Worm (Caenorhabditis elegans) whole organism, L4 larva: ENCODE results near the gene dsl-2.

Source experiments
- D1046.2 ChIP-seq: fragments of 200-800 bp; sonication (Bioruptor generic); IDR thresholded peaks from 2 replicates; pipeline ENCODE4 v1.3.6; 2022; ENCODE audit warnings: missing genetic modification characterization, missing compliant biosample characterization
- F44E2.7 ChIP-seq: fragments of 200-800 bp; sonication (Bioruptor generic); IDR thresholded peaks from 2 replicates; pipeline ENCODE4 v2.1.2; 2022; ENCODE audit warnings: missing genetic modification characterization, missing compliant biosample characterization
- F49E8.2 ChIP-seq: sonication (generic microtip); optimal IDR thresholded peaks from 2 replicates; lab custom pipeline; 2016; ENCODE audit warnings: missing compliant biosample characterization, mild to moderate bottlenecking, missing genetic modification characterization, borderline replicate concordance
- Y5F2A.4 ChIP-seq: fragments of 200-800 bp; sonication (Bioruptor generic); optimal IDR thresholded peaks from 2 replicates; lab custom pipeline; 2018; ENCODE audit warnings: mild to moderate bottlenecking, missing genetic modification characterization, missing compliant biosample characterization
- aha-1 ChIP-seq: fragments of 150-350 bp; peaks from one replicate; lab custom pipeline; 2014; ENCODE audit warnings: missing biosample characterization, missing genetic modification characterization
- ama-1 ChIP-seq: fragments of 150-350 bp; optimal IDR thresholded peaks from 2 replicates; lab custom pipeline; 2014; ENCODE audit warnings: inconsistent platforms, mixed read lengths
- ceh-28 ChIP-seq: fragments of 150-350 bp; optimal IDR thresholded peaks from 2 replicates; lab custom pipeline; 2014; ENCODE audit warnings: missing biosample characterization, missing genetic modification reagents, missing genetic modification characterization
- ceh-32 ChIP-seq: sonication (generic microtip); optimal IDR thresholded peaks from 2 replicates; lab custom pipeline; 2016; ENCODE audit warnings: mild to moderate bottlenecking, missing genetic modification characterization, missing compliant biosample characterization; ENCODE audit not compliant: poor library complexity
- daf-16 ChIP-seq, 3 experiments: sonication (generic microtip); optimal IDR thresholded peaks; 2 replicates each; lab custom pipeline; 2016 to 2017; ENCODE audit warnings: missing genetic modification characterization in 3 of 3, missing genetic modification reagents in 3 of 3, mild to moderate bottlenecking in 2 of 3, missing compliant biosample characterization in 2 of 3, missing biosample characterization in 1 of 3, moderate library complexity in 1 of 3
- daf-19 ChIP-seq: fragments of 200-800 bp; sonication (Bioruptor generic); conservative IDR thresholded peaks from 2 replicates; pipeline ENCODE4 v1.3.6; 2022; ENCODE audit warnings: missing genetic modification characterization, missing compliant biosample characterization
- dmd-6 ChIP-seq: fragments of 200-800 bp; sonication (Bioruptor generic); IDR thresholded peaks from 2 replicates; pipeline ENCODE4 v1.3.6; 2022; ENCODE audit warnings: missing genetic modification reagents, missing genetic modification characterization, missing compliant biosample characterization
- dmd-9 ChIP-seq: fragments of 200-800 bp; sonication (Bioruptor generic); IDR thresholded peaks from 2 replicates; pipeline ENCODE4 v1.3.6; 2022; ENCODE audit warnings: missing genetic modification reagents, missing genetic modification characterization, missing compliant biosample characterization
- dpl-1 ChIP-seq: fragments of 150-350 bp; optimal IDR thresholded peaks from 2 replicates; lab custom pipeline; 2014; ENCODE audit warnings: missing biosample characterization, missing genetic modification reagents, missing genetic modification characterization
- dve-1 ChIP-seq: sonication (generic microtip); optimal IDR thresholded peaks from 2 replicates; lab custom pipeline; 2017; ENCODE audit warnings: antibody characterized with exemption, mild to moderate bottlenecking, missing genetic modification characterization, missing compliant biosample characterization; ENCODE audit not compliant: insufficient read depth
- egl-27 ChIP-seq: sonication (generic microtip); optimal IDR thresholded peaks from 3 replicates; lab custom pipeline; 2017; ENCODE audit warnings: missing biosample characterization, missing genetic modification reagents, missing genetic modification characterization
- hif-1 ChIP-seq, 2 experiments: sonication (generic microtip); optimal IDR thresholded peaks; 2 replicates each; lab custom pipeline; 2016 to 2017; ENCODE audit warnings: missing compliant biosample characterization in 2 of 2, missing genetic modification characterization in 2 of 2, missing genetic modification reagents in 2 of 2, missing genotype in 2 of 2, mild to moderate bottlenecking in 1 of 2
- hlh-11 ChIP-seq: fragments of 200-800 bp; sonication (Bioruptor generic); optimal IDR thresholded peaks from 2 replicates; lab custom pipeline; 2018; ENCODE audit warnings: mild to moderate bottlenecking, missing genetic modification characterization, missing compliant biosample characterization
- hlh-30 ChIP-seq: sonication (generic microtip); optimal IDR thresholded peaks from 2 replicates; lab custom pipeline; 2017; ENCODE audit warnings: antibody characterized with exemption, mild to moderate bottlenecking, missing genetic modification characterization, missing compliant biosample characterization; ENCODE audit not compliant: insufficient read depth
- hmg-1.1 ChIP-seq: fragments of 200-800 bp; sonication (Bioruptor generic); IDR thresholded peaks from 2 replicates; pipeline ENCODE4 v1.3.6; 2022; ENCODE audit warnings: missing genetic modification reagents, missing genetic modification characterization, missing compliant biosample characterization
- jun-1 ChIP-seq: fragments of 150-350 bp; optimal IDR thresholded peaks from 2 replicates; lab custom pipeline; 2014; ENCODE audit warnings: missing biosample characterization, missing genetic modification reagents, missing genetic modification characterization
- lin-13 ChIP-seq: fragments of 150-350 bp; optimal IDR thresholded peaks from 2 replicates; lab custom pipeline; 2014; ENCODE audit warnings: missing biosample characterization, missing genetic modification reagents, missing genetic modification characterization
- lin-39 ChIP-seq: fragments of 150-350 bp; optimal IDR thresholded peaks from 2 replicates; lab custom pipeline; 2014; ENCODE audit warnings: missing biosample characterization, missing genetic modification reagents, missing genetic modification characterization
- mdl-1 ChIP-seq, 2 experiments: fragments of 150-350 bp in 1 of 2; sonication (generic microtip) in 1 of 2; optimal IDR thresholded peaks; 2 replicates each; lab custom pipeline; 2014 to 2017; ENCODE audit warnings: missing biosample characterization in 2 of 2, missing genetic modification characterization in 2 of 2
- mes-2 ChIP-seq: sonication (generic microtip); optimal IDR thresholded peaks from 2 replicates; lab custom pipeline; 2016; ENCODE audit warnings: missing genotype, mild to moderate bottlenecking, missing genetic modification characterization, missing compliant biosample characterization; ENCODE audit not compliant: poor library complexity, severe bottlenecking
- mxl-2 ChIP-seq: fragments of 200-800 bp; sonication (Bioruptor generic); conservative IDR thresholded peaks from 2 replicates; pipeline ENCODE4 v1.3.6; 2022; ENCODE audit warnings: missing genetic modification reagents, missing genetic modification characterization, missing compliant biosample characterization
- mxl-3 ChIP-seq: fragments of 200-800 bp; sonication (Bioruptor generic); optimal IDR thresholded peaks from 2 replicates; lab custom pipeline; 2018; ENCODE audit warnings: mild to moderate bottlenecking, missing genetic modification characterization, missing compliant biosample characterization
- nhr-102 ChIP-seq: sonication (generic microtip); optimal IDR thresholded peaks from 2 replicates; lab custom pipeline; 2016; ENCODE audit warnings: mild to moderate bottlenecking, missing genetic modification characterization, moderate library complexity, missing compliant biosample characterization
- nhr-237 ChIP-seq: sonication (generic microtip); optimal IDR thresholded peaks from 2 replicates; lab custom pipeline; 2017; ENCODE audit warnings: missing biosample characterization, missing genetic modification characterization
- nhr-28 ChIP-seq: fragments of 150-350 bp; optimal IDR thresholded peaks from 2 replicates; lab custom pipeline; 2014; ENCODE audit warnings: missing biosample characterization, missing genetic modification characterization
- nhr-42 ChIP-seq: fragments of 200-800 bp; sonication (Bioruptor generic); IDR thresholded peaks from 2 replicates; pipeline ENCODE4 v1.3.6; 2022; ENCODE audit warnings: missing genetic modification characterization, missing compliant biosample characterization
- nhr-48 ChIP-seq: sonication (generic microtip); optimal IDR thresholded peaks from 2 replicates; lab custom pipeline; 2016; ENCODE audit warnings: mild to moderate bottlenecking, missing genetic modification characterization, missing compliant biosample characterization
- nhr-6 ChIP-seq: fragments of 150-350 bp; optimal IDR thresholded peaks from 2 replicates; lab custom pipeline; 2014; ENCODE audit warnings: missing biosample characterization, missing genetic modification characterization
- skn-1 ChIP-seq: fragments of 150-350 bp; optimal IDR thresholded peaks from 2 replicates; lab custom pipeline; 2014; ENCODE audit warnings: missing biosample characterization, missing genetic modification characterization
- snpc-1.2 ChIP-seq: fragments of 200-800 bp; sonication (Bioruptor generic); IDR thresholded peaks from 2 replicates; pipeline ENCODE4 v1.3.6; 2022; ENCODE audit warnings: missing genetic modification reagents, missing genetic modification characterization, missing compliant biosample characterization
- spr-1 ChIP-seq: sonication (generic microtip); optimal IDR thresholded peaks from 2 replicates; lab custom pipeline; 2016; ENCODE audit warnings: mild to moderate bottlenecking, missing genetic modification characterization, missing compliant biosample characterization
- tag-97 ChIP-seq: fragments of 200-800 bp; sonication (Bioruptor generic); IDR thresholded peaks from 2 replicates; pipeline ENCODE4 v1.3.6; 2022; ENCODE audit warnings: missing genetic modification characterization, missing compliant biosample characterization
- unc-62 ChIP-seq, 3 experiments: fragments of 150-350 bp in 1 of 3; sonication (generic microtip); optimal IDR thresholded peaks in 2 of 3; peaks in 1 of 3; 1 replicate in 1 of 3; 2 replicates in 2 of 3; lab custom pipeline; 2014 to 2017; ENCODE audit warnings: missing biosample characterization in 3 of 3, missing genetic modification characterization in 3 of 3, missing genetic modification reagents in 3 of 3, missing genotype in 1 of 3
- vab-7 ChIP-seq: fragments of 200-800 bp; sonication (Bioruptor generic); IDR thresholded peaks from 2 replicates; pipeline ENCODE4 v1.3.6; 2022; ENCODE audit warnings: missing genetic modification reagents, missing genetic modification characterization, missing compliant biosample characterization
- zip-2 ChIP-seq: fragments of 150-350 bp; optimal IDR thresholded peaks from 2 replicates; lab custom pipeline; 2014; ENCODE audit warnings: missing biosample characterization, missing genetic modification characterization
- ztf-11 ChIP-seq: fragments of 150-350 bp; optimal IDR thresholded peaks from 2 replicates; lab custom pipeline; 2014; ENCODE audit warnings: missing biosample characterization, missing genetic modification characterization

Gene dsl-2

DNA sequence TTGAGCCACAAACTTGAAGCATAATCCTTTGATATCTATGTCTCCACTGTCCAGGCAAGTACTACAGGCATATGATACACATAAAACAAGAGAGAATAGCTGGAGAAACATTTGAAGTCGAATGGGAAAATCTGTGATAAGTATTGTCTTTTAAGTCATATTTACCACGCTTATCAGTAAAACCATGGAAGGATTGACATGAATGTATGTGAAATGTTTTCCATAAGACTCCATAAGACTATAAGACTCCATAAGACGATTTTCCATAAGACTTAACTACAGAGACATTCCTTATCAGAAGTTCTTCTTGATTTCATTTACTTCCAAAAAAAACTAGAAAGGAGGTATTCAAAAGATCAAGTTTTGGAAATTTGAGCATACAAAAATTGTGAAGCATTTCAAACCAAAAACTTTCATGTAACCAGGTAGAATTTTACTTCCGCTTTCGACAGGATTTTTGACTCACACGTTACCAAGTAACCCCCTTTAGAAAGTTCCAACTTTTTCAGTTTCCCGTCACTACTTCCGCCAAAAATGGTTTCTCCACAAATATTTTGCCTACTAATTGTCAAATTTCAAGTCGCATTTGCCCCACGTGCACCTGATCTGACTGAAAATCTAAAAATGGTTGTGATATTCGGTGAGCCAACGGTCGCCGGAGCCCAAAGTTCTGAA is 42.1 kb upstream of the dsl-2 start, which contains the start of the genes clec-165 and F38A1.11 (continued):
- TF ChIP-seq nhr-28 (tag; lab: Kevin White, UChicago) (peak; percentile 27), dmd-6 (peak; percentile 51), snpc-1.2 (GFP tag; lab: Robert Waterston, UW) (no peak), ceh-32 (no peak), hlh-30 (tag; lab: Kevin White, UChicago) (no peak), ceh-28 (tag; lab: Kevin White, UChicago) (no peak), daf-19 (no peak), dmd-9 (GFP tag; lab: Robert Waterston, UW) (no peak), vab-7 (GFP tag; lab: Robert Waterston, UW) (no peak), D1046.2 (GFP tag; lab: Robert Waterston, UW) (no peak), nhr-102 (tag; lab: Kevin White, UChicago) (no peak), Y5F2A.4 (GFP tag; lab: Kevin White, UChicago) (no peak), jun-1 (no peak), aha-1 (peak; percentile 8), skn-1 (tag; lab: Kevin White, UChicago) (no peak), egl-27 (tag; lab: Kevin White, UChicago) (no peak)

DNA sequence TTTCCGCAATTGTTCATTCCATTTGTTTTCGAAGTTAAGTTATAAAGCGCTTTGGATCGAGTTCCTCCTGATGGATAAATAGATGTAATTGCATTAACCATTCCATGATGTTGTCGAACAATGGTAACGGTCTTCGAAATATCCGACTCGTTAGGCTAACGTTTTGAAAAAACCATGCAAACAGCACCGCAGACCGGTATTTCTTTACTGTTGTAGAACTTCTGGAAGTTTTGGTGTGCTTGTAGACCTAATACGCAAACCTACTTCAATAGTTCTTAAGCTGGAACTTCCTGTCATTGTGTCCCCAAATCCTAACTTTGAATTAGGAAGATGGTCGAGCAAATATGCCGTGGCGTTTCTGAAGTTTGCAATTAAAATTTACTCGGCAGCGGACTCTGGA is 40.5 kb upstream of the dsl-2 start, which contains the start of gene F38A1.9:
Gene F38A1.9 (minus strand): TSS at position 101 of the 400 bp plus-strand sequence.
- no peak for TF ChIP-seq jun-1
- no peak for TF ChIP-seq ama-1
- TF ChIP-seq F49E8.2 (tag; lab: Kevin White, UChicago), result no peak
- no peak for TF ChIP-seq zip-2
- TF ChIP-seq hif-1 (tag; optimal IDR thresholded peaks at IDR 0.05; lab: Kevin White, UChicago), result no peak
- TF ChIP-seq tag-97 (GFP tag; lab: Robert Waterston, UW), result no peak
- TF ChIP-seq lin-13, result no peak
- no peak for TF ChIP-seq nhr-42 (GFP tag; lab: Robert Waterston, UW)
- no peak for TF ChIP-seq mxl-2
- TF ChIP-seq lin-39 (tag; lab: Kevin White, UChicago), result no peak
- TF ChIP-seq F44E2.7 (GFP tag; lab: Robert Waterston, UW), result no peak
- no peak for TF ChIP-seq ztf-11 (tag; lab: Kevin White, UChicago)
- TF ChIP-seq nhr-237 (tag; lab: Kevin White, UChicago), result no peak
- TF ChIP-seq spr-1 (tag; lab: Kevin White, UChicago), result no peak
- no peak for TF ChIP-seq skn-1 (tag; lab: Kevin White, UChicago)

DNA sequence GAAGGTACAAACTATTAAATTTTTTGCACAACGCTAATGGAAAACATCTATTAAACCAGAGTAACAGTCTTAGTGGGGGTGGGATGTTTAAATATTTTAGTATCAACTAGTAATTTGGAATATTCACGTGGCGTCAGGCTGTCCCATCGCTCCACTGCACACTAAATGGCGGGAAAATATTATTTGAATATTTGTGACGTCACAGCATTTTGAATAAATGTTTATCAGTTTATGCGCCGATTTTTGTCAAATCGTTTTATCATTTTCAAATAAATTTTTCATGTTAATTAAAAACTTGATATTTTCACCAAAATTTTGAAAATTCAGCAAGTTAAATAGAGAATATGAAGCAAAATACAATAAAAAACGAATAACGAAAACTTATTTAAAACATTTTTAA is 38.5 kb upstream of the dsl-2 start, which contains the start of gene F38A1.15:
Gene F38A1.15 (minus strand): TSS at position 101 of the 400 bp plus-strand sequence.
- peak in 1 of 2 experiments; percentile 72 for TF ChIP-seq unc-62 (GFP tag; optimal IDR thresholded peaks at IDR 0.05 in 1 of 2; lab: Kevin White, UChicago)
- TF ChIP-seq unc-62 (tag; optimal IDR thresholded peaks at IDR 0.05; lab: Kevin White, UChicago), result no peak
- no peak for TF ChIP-seq nhr-48 (tag; lab: Kevin White, UChicago)

DNA sequence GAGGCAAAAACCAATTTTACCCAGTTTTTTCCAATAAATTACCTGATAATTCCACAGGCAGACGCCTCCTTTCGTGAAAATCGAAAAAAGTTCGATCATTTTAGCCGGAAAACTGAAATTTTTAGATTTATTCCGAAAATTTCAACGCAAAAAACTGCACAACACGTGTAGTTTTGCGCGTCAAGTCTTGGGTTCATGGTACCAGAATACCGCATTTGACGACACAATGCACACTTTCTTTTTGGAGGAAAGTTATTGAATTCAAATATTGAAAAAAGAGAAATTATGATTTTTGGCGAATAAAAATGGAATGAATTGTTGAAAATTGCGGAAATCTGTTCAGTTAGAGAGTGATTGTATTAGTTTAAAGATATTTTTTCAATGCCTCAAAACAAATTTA is 34.9 kb upstream of the dsl-2 start, which contains the start of gene F38A1.8:
Gene F38A1.8 (minus strand): TSS at position 167 of the 400 bp plus-strand sequence.
- TF ChIP-seq mes-2 (peak; percentile 74), daf-16 (GFP tag; optimal IDR thresholded peaks at IDR 0.05; lab: Kevin White, UChicago) (no peak), daf-16 (tag; optimal IDR thresholded peaks at IDR 0.05; lab: Kevin White, UChicago) (peak; percentile 16), nhr-6 (tag; lab: Kevin White, UChicago) (peak; percentile 22), hlh-11 (tag; lab: Kevin White, UChicago) (peak; percentile 42), F49E8.2 (tag; lab: Kevin White, UChicago) (no peak), mdl-1 (tag; optimal IDR thresholded peaks at IDR 0.05; lab: Kevin White, UChicago) (peak in 1 of 2 experiments; percentile 74), dve-1 (tag; lab: Kevin White, UChicago) (peak; percentile 38), mxl-3 (GFP tag; lab: Kevin White, UChicago) (peak; percentile 74), hmg-1.1 (0 out of 2 replicates have a peak, but pooled peaks have one; percentile 30), nhr-48 (tag; lab: Kevin White, UChicago) (no peak), skn-1 (tag; lab: Kevin White, UChicago) (no peak), dpl-1 (peak; percentile 90), hlh-30 (tag; lab: Kevin White, UChicago) (peak; percentile 80)
